Worm (Caenorhabditis elegans): ENCODE data around the gene fipp-1.

Gene fipp-1

ce11 chrV:4401865-4402264 lies 30.3 kb downstream of the fipp-1 start, which contains the start of gene F13A2.5:
TSS of gene F13A2.5 (minus strand) at chrV:4401965.
- TF ChIP-seq R02D3.7 (tag; optimal IDR thresholded peaks at IDR 0.05), result no peak
- no peak for TF ChIP-seq ztf-11 (tag; optimal IDR thresholded peaks at IDR 0.05)
- no peak for TF ChIP-seq ama-1 (optimal IDR thresholded peaks at IDR 0.05)
- TF ChIP-seq lin-39 (tag; optimal IDR thresholded peaks at IDR 0.05), result no peak
- no peak for TF ChIP-seq ceh-82 (tag; optimal IDR thresholded peaks at IDR 0.05)
- TF ChIP-seq sea-2 (GFP tag; optimal IDR thresholded peaks at IDR 0.05), result no peak
- TF ChIP-seq elt-2 (tag; optimal IDR thresholded peaks at IDR 0.05), result no peak
- no peak for TF ChIP-seq unc-62 (GFP tag; optimal IDR thresholded peaks at IDR 0.05)
- no peak for TF ChIP-seq nhr-11 (tag; optimal IDR thresholded peaks at IDR 0.05)
- TF ChIP-seq ZK546.5 (tag; optimal IDR thresholded peaks at IDR 0.05), result no peak
- no peak for TF ChIP-seq skn-1 (tag; optimal IDR thresholded peaks at IDR 0.05)

- no peak for TF ChIP-seq lin-39 (tag; optimal IDR thresholded peaks at IDR 0.05)
- TF ChIP-seq sea-2 (GFP tag; optimal IDR thresholded peaks at IDR 0.05), result no peak
Observed at ce11 chrV:4407519-4407918, 35.9 kb downstream of the fipp-1 start, which contains the start of gene nhr-118. TSS of gene nhr-118 (plus strand) at chrV:4407819.

ce11 chrV:4410643-4411042 lies 39.0 kb downstream of the fipp-1 start, which contains the start of gene Y47D7A.3:
TSS of gene Y47D7A.3 (plus strand) at chrV:4410943.
- TF ChIP-seq nhr-25 (tag; optimal IDR thresholded peaks at IDR 0.05) (no peak), ceh-28 (tag; optimal IDR thresholded peaks at IDR 0.05) (no peak)

ce11 chrV:4411714-4412113 lies 40.1 kb downstream of the fipp-1 start, which contains the start of gene Y47D7A.17:
TSS of gene Y47D7A.17 (minus strand) at chrV:4411814.
- TF ChIP-seq ceh-28 (tag; optimal IDR thresholded peaks at IDR 0.05), result no peak
- TF ChIP-seq ztf-11 (tag; optimal IDR thresholded peaks at IDR 0.05), result no peak

- TF ChIP-seq daf-12 (tag; optimal IDR thresholded peaks at IDR 0.05) (no peak), ama-1 (optimal IDR thresholded peaks at IDR 0.05) (no peak), nhr-12 (tag; optimal IDR thresholded peaks at IDR 0.05) (no peak), nhr-43 (tag; optimal IDR thresholded peaks at IDR 0.05; ENCODE audit: poor library complexity, severe bottlenecking) (peak; percentile 18)
Observed at ce11 chrV:4414613-4415071, 43.0 kb downstream of the fipp-1 start, which contains the start of gene grl-5. TSS of gene grl-5 (minus strand) at chrV:4414663.

ce11 chrV:4416710-4417109 lies 45.1 kb downstream of the fipp-1 start, which contains the start of gene Y47D7A.18:
TSS of gene Y47D7A.18 (minus strand) at chrV:4416810.
- no peak for TF ChIP-seq ZK546.5 (tag; optimal IDR thresholded peaks at IDR 0.05)
- no peak for TF ChIP-seq aly-2 (tag; optimal IDR thresholded peaks at IDR 0.05)
- TF ChIP-seq unc-62 (GFP tag; optimal IDR thresholded peaks at IDR 0.05), result no peak
- no peak for TF ChIP-seq zag-1 (tag; optimal IDR thresholded peaks at IDR 0.05)
- TF ChIP-seq R02D3.7 (tag; optimal IDR thresholded peaks at IDR 0.05), result no peak
- no peak for TF ChIP-seq tbx-2 (tag; optimal IDR thresholded peaks at IDR 0.05)
- TF ChIP-seq nfya-1 (tag; optimal IDR thresholded peaks at IDR 0.05; ENCODE audit: insufficient read depth), result no peak
- TF ChIP-seq lin-39 (tag; optimal IDR thresholded peaks at IDR 0.05), result no peak
- TF ChIP-seq ama-1 (optimal IDR thresholded peaks at IDR 0.05), result no peak

ce11 chrV:4418116-4418515 lies 46.5 kb downstream of the fipp-1 start, which contains the start of gene Y47D7A.6:
TSS of gene Y47D7A.6 (minus strand) at chrV:4418216.
- TF ChIP-seq zag-1 (tag; optimal IDR thresholded peaks at IDR 0.05), result no peak
- TF ChIP-seq mdl-1 (tag; optimal IDR thresholded peaks at IDR 0.05), result no peak
- TF ChIP-seq mml-1 (tag; optimal IDR thresholded peaks at IDR 0.05), result no peak
- TF ChIP-seq nhr-43 (tag; optimal IDR thresholded peaks at IDR 0.05; ENCODE audit: poor library complexity, severe bottlenecking), result no peak
- no peak for TF ChIP-seq nhr-76 (tag; optimal IDR thresholded peaks at IDR 0.05)
- TF ChIP-seq nhr-25 (tag; optimal IDR thresholded peaks at IDR 0.05), result no peak
- TF ChIP-seq ceh-16 (tag; optimal IDR thresholded peaks at IDR 0.05), result no peak
- TF ChIP-seq nhr-237 (tag; optimal IDR thresholded peaks at IDR 0.05), result no peak
- TF ChIP-seq ztf-11 (tag; optimal IDR thresholded peaks at IDR 0.05), result no peak
- TF ChIP-seq skn-1 (tag; optimal IDR thresholded peaks at IDR 0.05), result no peak
- no peak for TF ChIP-seq ztf-4 (tag; optimal IDR thresholded peaks at IDR 0.05)
- no peak for TF ChIP-seq lin-39 (tag; optimal IDR thresholded peaks at IDR 0.05)

- TF ChIP-seq ztf-4 (tag; optimal IDR thresholded peaks at IDR 0.05) (no peak), lin-39 (tag; optimal IDR thresholded peaks at IDR 0.05) (no peak), ceh-82 (tag; optimal IDR thresholded peaks at IDR 0.05) (no peak), ceh-9 (tag; optimal IDR thresholded peaks at IDR 0.05) (no peak), nhr-28 (tag; optimal IDR thresholded peaks at IDR 0.05) (no peak), unc-39 (tag; optimal IDR thresholded peaks at IDR 0.05) (no peak), nhr-25 (tag; optimal IDR thresholded peaks at IDR 0.05) (no peak), ceh-28 (tag; optimal IDR thresholded peaks at IDR 0.05) (no peak), lsy-12 (tag; optimal IDR thresholded peaks at IDR 0.05) (no peak), mdl-1 (tag; optimal IDR thresholded peaks at IDR 0.05) (no peak), fkh-2 (tag; optimal IDR thresholded peaks at IDR 0.05) (no peak), nhr-23 (tag; optimal IDR thresholded peaks at IDR 0.05) (no peak), fkh-10 (GFP tag; optimal IDR thresholded peaks at IDR 0.05) (no peak), unc-62 (GFP tag; optimal IDR thresholded peaks at IDR 0.05) (no peak), R02D3.7 (tag; optimal IDR thresholded peaks at IDR 0.05) (no peak), nfya-1 (tag; optimal IDR thresholded peaks at IDR 0.05; ENCODE audit: insufficient read depth) (no peak)
Observed at ce11 chrV:4419767-4420322, 48.2 kb downstream of the fipp-1 start, which contains the start of the genes Y47D7A.7 and Y47D7A.2. TSS of gene Y47D7A.7 (minus strand) at chrV:4419867. TSS of gene Y47D7A.2 (plus strand) at chrV:4420272.
